Fruit fly (Drosophila melanogaster): ENCODE results near the gene CG5112.

Gene CG5112

DNA sequence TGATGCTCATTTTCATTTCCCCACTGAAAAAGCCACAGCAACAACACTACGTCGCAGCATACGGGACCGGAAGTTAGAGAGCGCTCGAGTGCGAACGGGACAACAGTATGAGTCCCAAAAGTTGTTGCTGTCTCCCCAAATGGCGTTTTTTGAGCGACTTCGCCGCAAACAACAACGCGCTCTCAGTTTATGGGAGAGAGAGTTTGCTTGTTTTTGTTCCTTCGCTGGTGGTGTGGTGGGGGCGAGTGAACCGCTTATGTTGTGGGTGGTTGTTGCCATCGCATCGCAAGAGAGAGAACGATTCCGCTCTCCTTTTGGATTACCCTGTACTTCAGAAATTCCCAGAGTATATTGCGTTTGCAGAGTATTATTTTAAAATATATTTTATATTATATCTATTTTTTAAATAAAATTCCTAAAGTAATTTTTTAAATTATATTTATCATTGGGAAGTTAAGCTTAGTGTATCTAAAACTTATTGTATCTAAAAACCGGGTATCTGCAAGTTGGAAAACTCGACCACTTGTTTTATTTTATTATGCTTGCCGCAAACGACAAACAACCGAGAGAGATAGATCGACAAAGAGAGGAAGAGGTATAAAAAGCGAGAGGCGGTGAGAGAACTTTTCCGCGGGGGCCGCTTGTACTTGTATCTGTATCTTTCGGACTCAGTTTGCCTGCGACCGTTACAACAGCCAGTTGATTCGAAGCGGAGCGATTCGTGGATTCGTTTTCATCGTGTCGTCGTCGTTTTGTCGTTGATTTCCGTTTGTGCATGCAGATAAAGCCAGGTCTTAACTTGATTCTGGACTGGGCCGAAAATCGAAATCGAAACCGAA lies 24.4 kb downstream of the CG5112 start, which contains the start of gene msi (continued):
- TF ChIP-seq Kr (GFP tag; optimal IDR thresholded peaks at IDR 0.05) (peak; percentile 50), CG13287 (GFP tag; IDR thresholded peaks at IDR 0.05; ENCODE audit: partially characterized antibody) (peak; percentile 65), CG14860 (GFP tag; IDR thresholded peaks at IDR 0.05; ENCODE audit: partially characterized antibody) (0 out of 3 replicates have a peak, but pooled peaks have one; percentile 21), CG3163 (GFP tag; optimal IDR thresholded peaks at IDR 0.05) (peak; percentile 20), Trl (optimal IDR thresholded peaks at IDR 0.05) (peak; percentile 91 to 97), Trl (GFP tag; optimal IDR thresholded peaks at IDR 0.05) (peak; percentile 54), CG10366 (GFP tag; IDR thresholded peaks at IDR 0.05) (peak; percentile 98), Atf6 (GFP tag; IDR thresholded peaks at IDR 0.05) (peak; percentile 97), abd-A (tag; optimal IDR thresholded peaks at IDR 0.05) (peak; percentile 97), dmrt11E (tag; optimal IDR thresholded peaks at IDR 0.05) (peak; percentile 99), CG30431 (GFP tag; optimal IDR thresholded peaks at IDR 0.05) (peak; percentile 93), Ets97D (GFP tag; optimal IDR thresholded peaks at IDR 0.05) (peak; percentile 98), PHDP (tag; optimal IDR thresholded peaks at IDR 0.05) (peak; percentile 100), H2.0 (GFP tag; IDR thresholded peaks at IDR 0.05) (peak; percentile 98), Mes4 (GFP tag; optimal IDR thresholded peaks at IDR 0.05) (peak; percentile 16), bigmax (GFP tag; optimal IDR thresholded peaks at IDR 0.05) (no peak), CG7357 (GFP tag; IDR thresholded peaks at IDR 0.05) (peak; percentile 97), shn (GFP tag; optimal IDR thresholded peaks at IDR 0.05) (peak; percentile 38), ATbp (GFP tag; optimal IDR thresholded peaks at IDR 0.05) (peak; percentile 99), CG9609 (GFP tag; optimal IDR thresholded peaks at IDR 0.05) (peak; percentile 44), CG16863 (GFP tag; optimal IDR thresholded peaks at IDR 0.05) (peak; percentile 62), run (tag; optimal IDR thresholded peaks at IDR 0.05) (peak; percentile 99), CHES-1-like (GFP tag; optimal IDR thresholded peaks at IDR 0.05) (peak; percentile 65), CG10462 (GFP tag; optimal IDR thresholded peaks at IDR 0.05) (peak; percentile 94), dm (GFP tag; optimal IDR thresholded peaks at IDR 0.05) (peak; percentile 56), CG31365 (tag; optimal IDR thresholded peaks at IDR 0.05) (peak; percentile 62), CG11247 (GFP tag; IDR thresholded peaks at IDR 0.05) (peak; percentile 98), Ravus (GFP tag; IDR thresholded peaks at IDR 0.05) (peak; percentile 97), HLH4C (GFP tag; IDR thresholded peaks at IDR 0.05; ENCODE audit: partially characterized antibody) (0 out of 3 replicates have a peak, but pooled peaks have one; percentile 31), HHEX (GFP tag; optimal IDR thresholded peaks at IDR 0.05) (peak; percentile 98), CG5245 (GFP tag; optimal IDR thresholded peaks at IDR 0.05) (peak; percentile 93), pita (GFP tag; optimal IDR thresholded peaks at IDR 0.05) (no peak), CG9876 (GFP tag; optimal IDR thresholded peaks at IDR 0.05) (no peak), CG9817 (tag; optimal IDR thresholded peaks at IDR 0.05) (peak; percentile 97), zfh1 (GFP tag; IDR thresholded peaks at IDR 0.05) (peak; percentile 98), gt (GFP tag; IDR thresholded peaks at IDR 0.05) (peak; percentile 96), mam (GFP tag; optimal IDR thresholded peaks at IDR 0.05) (peak; percentile 81), CG2875 (GFP tag; optimal IDR thresholded peaks at IDR 0.05) (peak; percentile 98), Camta (GFP tag; optimal IDR thresholded peaks at IDR 0.05) (peak; percentile 20), da (GFP tag; optimal IDR thresholded peaks at IDR 0.05) (no peak), CG1602 (GFP tag; optimal IDR thresholded peaks at IDR 0.05) (peak; percentile 99), Adf1 (GFP tag; IDR thresholded peaks at IDR 0.05) (peak; percentile 90), CG7839 (tag; optimal IDR thresholded peaks at IDR 0.05) (peak; percentile 100), Nf-YC (tag; optimal IDR thresholded peaks at IDR 0.05) (peak; percentile 92), lmd (GFP tag; IDR thresholded peaks at IDR 0.05) (peak; percentile 99), aop (GFP tag; IDR thresholded peaks at IDR 0.05) (peak; percentile 100), CG15479 (GFP tag; optimal IDR thresholded peaks at IDR 0.05) (peak; percentile 46), tna (GFP tag; IDR thresholded peaks at IDR 0.05; ENCODE audit: partially characterized antibody) (peak; percentile 55; the same call in 1 of the 2 replicates), Xbp1 (GFP tag; optimal IDR thresholded peaks at IDR 0.05) (peak; percentile 98)
